Fruit fly (Drosophila melanogaster) whole organism, prepupa: ENCODE results near the gene CG1824.

Experiments used
- CG10669 ChIP-seq: fragments of 200-800 bp; sonication (Bioruptor generic); optimal IDR thresholded peaks from 3 replicates; lab custom pipeline; 2018; ENCODE audit warnings: missing biosample characterization, mild to moderate bottlenecking, missing genetic modification characterization, moderate library complexity
- CG3032 ChIP-seq: fragments of 200-800 bp; optimal IDR thresholded peaks from 2 replicates; lab custom pipeline; 2019; ENCODE audit warnings: missing biosample characterization, mild to moderate bottlenecking, missing genetic modification characterization, moderate library complexity
- CG32006 ChIP-seq: fragments of 200-800 bp; sonication (Bioruptor generic); optimal IDR thresholded peaks from 3 replicates; lab custom pipeline; 2017; ENCODE audit warnings: missing biosample characterization, mild to moderate bottlenecking, missing genetic modification characterization
- CG6276 ChIP-seq: fragments of 200-800 bp; sonication (Bioruptor generic); optimal IDR thresholded peaks from 2 replicates; lab custom pipeline; 2017; ENCODE audit warnings: missing biosample characterization, mild to moderate bottlenecking, missing genetic modification characterization
- CG7368 ChIP-seq: fragments of 200-800 bp; sonication (Bioruptor generic); optimal IDR thresholded peaks from 3 replicates; lab custom pipeline; 2016; ENCODE audit warnings: missing biosample characterization, missing genetic modification characterization
- CG9139 ChIP-seq: fragments of 200-800 bp; sonication (Bioruptor generic); optimal IDR thresholded peaks from 3 replicates; lab custom pipeline; 2017; ENCODE audit warnings: missing biosample characterization, mild to moderate bottlenecking, missing genetic modification characterization
- Eip78C ChIP-seq: fragments of 200-800 bp; sonication (Bioruptor generic); peaks from one replicate; lab custom pipeline; 2016; ENCODE audit warnings: missing biosample characterization, missing genetic modification characterization
- Ets21C ChIP-seq: fragments of 200-800 bp; sonication (Bioruptor generic); optimal IDR thresholded peaks from 3 replicates; lab custom pipeline; 2016; ENCODE audit warnings: missing biosample characterization, missing genetic modification characterization
- Gug ChIP-seq: fragments of 200-800 bp; sonication (Bioruptor generic); IDR thresholded peaks from 2 replicates; pipeline ENCODE4 v1.3.6; 2022; ENCODE audit warnings: missing biosample characterization, missing genetic modification characterization
- svp ChIP-seq: fragments of 200-800 bp; sonication (Bioruptor generic); peaks from one replicate; lab custom pipeline; 2016; ENCODE audit warnings: missing biosample characterization, missing genetic modification characterization

The CG1824 gene

dm6 chrX:12546857-12547606 lies 48.4 kb downstream of the CG1824 start:
- peak; percentile 27 for TF ChIP-seq svp
- no peak for TF ChIP-seq Ets21C (GFP tag; lab: Kevin White, UChicago)
- peak; percentile 11 for TF ChIP-seq CG10669 (GFP tag; lab: Kevin White, UChicago)
- peak; percentile 17 for TF ChIP-seq CG32006 (GFP tag; lab: Kevin White, UChicago)
- TF ChIP-seq Eip78C (GFP tag; lab: Kevin White, UChicago), result peak; percentile 67
- TF ChIP-seq, all 60 proteins: peak for 4

DNA sequence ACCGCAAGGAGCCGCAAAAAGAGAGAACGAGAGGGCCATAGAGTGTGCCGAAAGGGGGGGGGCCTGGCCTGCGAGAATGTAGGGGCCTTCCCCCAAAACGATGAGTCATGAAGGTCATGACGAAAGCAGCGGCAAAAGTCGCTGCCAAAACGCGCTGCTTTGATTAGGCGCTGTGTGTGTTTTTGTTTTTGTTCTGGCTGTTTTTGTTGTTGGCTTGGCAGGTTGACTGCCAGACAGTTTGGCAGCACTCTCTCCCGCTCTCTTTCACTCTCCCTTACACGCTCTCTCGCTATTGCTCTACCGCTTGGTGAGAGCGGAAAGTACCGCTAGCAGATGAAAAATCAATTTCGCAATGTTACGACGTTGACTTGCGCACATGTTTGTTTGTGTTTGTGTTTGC lies 49.3 kb downstream of the CG1824 start:
- no peak for TF ChIP-seq CG6276 (GFP tag; lab: Kevin White, UChicago)
- peak; percentile 16 for TF ChIP-seq Eip78C (GFP tag; lab: Kevin White, UChicago)
- TF ChIP-seq CG9139 (GFP tag; lab: Kevin White, UChicago), result no peak
- TF ChIP-seq CG3032 (tag; lab: Kevin White, UChicago), result no peak
- TF ChIP-seq Gug (GFP tag; lab: Robert Waterston, UW), result no peak
- TF ChIP-seq CG7368, result no peak
